Fruit fly (Drosophila melanogaster) whole organism, embryonic: ENCODE results near the gene CG17470.

Experiments
- Ada2b ChIP-seq: fragments of 200-800 bp; sonication (Bioruptor generic); IDR thresholded peaks from 2 replicates; pipeline ENCODE4 v1.3.6; 2022; ENCODE audit warnings: missing biosample characterization, missing genetic modification characterization
- Awh ChIP-seq: fragments of 200-800 bp; sonication (Bioruptor generic); IDR thresholded peaks from 2 replicates; pipeline ENCODE4, ENCODE4 v1.3.6; 2022; ENCODE audit warnings: missing biosample characterization, missing genetic modification characterization
- BEAF-32 ChIP-seq: fragments of 200-800 bp; sonication (Bioruptor generic); optimal IDR thresholded peaks from 3 replicates; lab custom pipeline; 2017; ENCODE audit warnings: missing biosample characterization, missing genetic modification characterization, mild to moderate bottlenecking, moderate library complexity, missing genetic modification reagents
- CG10274 ChIP-seq: fragments of 200-800 bp; sonication (Bioruptor generic); optimal IDR thresholded peaks from 3 replicates; lab custom pipeline; 2017; ENCODE audit warnings: missing biosample characterization, mild to moderate bottlenecking, missing genetic modification characterization
- CG11085 ChIP-seq: fragments of 200-800 bp; sonication (Bioruptor generic); IDR thresholded peaks from 2 replicates; pipeline ENCODE4 v1.3.6; 2022; ENCODE audit warnings: missing biosample characterization, missing genetic modification characterization
- CG11560 ChIP-seq: fragments of 200-800 bp; sonication (Bioruptor generic); IDR thresholded peaks from 3 replicates; pipeline ENCODE4 v1.3.6; 2022; ENCODE audit warnings: missing biosample characterization, missing genetic modification characterization
- CG12155 ChIP-seq: fragments of 200-800 bp; sonication (Bioruptor generic); optimal IDR thresholded peaks from 3 replicates; lab custom pipeline; 2016; ENCODE audit warnings: missing biosample characterization, missing genetic modification characterization
- CG12769 ChIP-seq: fragments of 200-800 bp; sonication (Bioruptor generic); optimal IDR thresholded peaks from 2 replicates; lab custom pipeline; 2019; ENCODE audit warnings: missing biosample characterization, mild to moderate bottlenecking, missing genetic modification characterization, moderate library complexity
- CG16863 ChIP-seq: fragments of 200-800 bp; sonication (Bioruptor generic); optimal IDR thresholded peaks from 3 replicates; lab custom pipeline; 2016; ENCODE audit warnings: missing biosample characterization, missing genetic modification characterization
- CG17359 ChIP-seq: fragments of 200-800 bp; sonication (Bioruptor generic); optimal IDR thresholded peaks from 3 replicates; lab custom pipeline; 2018; ENCODE audit warnings: missing biosample characterization, mild to moderate bottlenecking, missing genetic modification characterization, moderate library complexity
- CG17612 ChIP-seq: fragments of 200-800 bp; sonication (Bioruptor generic); IDR thresholded peaks from 2 replicates; pipeline ENCODE4 v1.3.6; 2022; ENCODE audit warnings: missing biosample characterization, missing genetic modification characterization
- CG18011 ChIP-seq: fragments of 200-800 bp; sonication (Bioruptor generic); optimal IDR thresholded peaks from 2 replicates; lab custom pipeline; 2017; ENCODE audit warnings: missing biosample characterization, missing genetic modification characterization, mild to moderate bottlenecking, moderate library complexity, missing genotype
- CG32767 ChIP-seq: fragments of 200-800 bp; sonication (Bioruptor generic); IDR thresholded peaks from 2 replicates; pipeline ENCODE4 v1.3.6; 2022; ENCODE audit warnings: missing biosample characterization, missing genetic modification characterization
- CG32772 ChIP-seq: fragments of 200-800 bp; sonication (Bioruptor generic); IDR thresholded peaks from 2 replicates; pipeline ENCODE4 v1.3.6; 2022; ENCODE audit warnings: missing biosample characterization, missing genetic modification characterization
- CG34422 ChIP-seq: fragments of 200-800 bp; sonication (Bioruptor generic); IDR thresholded peaks from 3 replicates; pipeline ENCODE4 v1.3.6; 2022; ENCODE audit warnings: missing biosample characterization, missing genetic modification characterization
- CG3726 ChIP-seq: fragments of 200-800 bp; sonication (Bioruptor generic); IDR thresholded peaks from 3 replicates; pipeline ENCODE4, ENCODE4 v1.3.6; 2022; ENCODE audit warnings: missing biosample characterization, missing genetic modification characterization
- CG6683 ChIP-seq: fragments of 200-800 bp; sonication (Bioruptor generic); optimal IDR thresholded peaks from 2 replicates; lab custom pipeline; 2017; ENCODE audit warnings: missing biosample characterization, mild to moderate bottlenecking, missing genetic modification characterization, missing genetic modification reagents
- CG7372 ChIP-seq: fragments of 200-800 bp; sonication (Bioruptor generic); IDR thresholded peaks from 2 replicates; pipeline ENCODE4 v1.3.6; 2022; ENCODE audit warnings: missing biosample characterization, missing genetic modification characterization
- CG8478 ChIP-seq: fragments of >200 bp; optimal IDR thresholded peaks from 2 replicates; lab custom pipeline; 2018
- CG8944 ChIP-seq: fragments of 200-800 bp; sonication (Bioruptor generic); optimal IDR thresholded peaks from 3 replicates; lab custom pipeline; 2016; ENCODE audit warnings: missing biosample characterization, missing genetic modification characterization
- CG9215 ChIP-seq: fragments of 200-800 bp; sonication (Bioruptor generic); IDR thresholded peaks from 2 replicates; pipeline ENCODE4 v1.3.6; 2022; ENCODE audit warnings: missing biosample characterization, missing genetic modification characterization
- CTCF ChIP-seq: fragments of 200-800 bp; sonication (Bioruptor generic); optimal IDR thresholded peaks from 2 replicates; lab custom pipeline; 2017; ENCODE audit warnings: missing biosample characterization, mild to moderate bottlenecking, missing genetic modification characterization, moderate library complexity
- Dek ChIP-seq: fragments of 200-800 bp; sonication (Bioruptor generic); optimal IDR thresholded peaks from 3 replicates; lab custom pipeline; 2019; ENCODE audit warnings: missing biosample characterization, mild to moderate bottlenecking, missing genetic modification characterization, moderate library complexity
- Dref ChIP-seq: fragments of 200-800 bp; sonication (Bioruptor generic); IDR thresholded peaks from 2 replicates; pipeline ENCODE4 v1.3.6; 2022; ENCODE audit warnings: missing biosample characterization, missing genetic modification characterization
- Ets97D ChIP-seq: fragments of 200-800 bp; sonication (Bioruptor generic); optimal IDR thresholded peaks from 3 replicates; lab custom pipeline; 2016; ENCODE audit warnings: missing biosample characterization, missing genetic modification characterization
- Jarid2 ChIP-seq: fragments of 200-800 bp; sonication (Bioruptor generic); optimal IDR thresholded peaks from 3 replicates; lab custom pipeline; 2017; ENCODE audit warnings: mild to moderate bottlenecking, missing biosample characterization, missing genetic modification reagents, missing genetic modification characterization
- Mad ChIP-seq: fragments of 200-800 bp; sonication (Bioruptor generic); optimal IDR thresholded peaks from 2 replicates; lab custom pipeline; 2016; ENCODE audit warnings: missing biosample characterization, missing genetic modification characterization
- Oaz ChIP-seq: fragments of 200-800 bp; sonication (Bioruptor generic); IDR thresholded peaks from 2 replicates; pipeline ENCODE4 v1.3.6; 2022; ENCODE audit warnings: missing biosample characterization, missing genetic modification characterization
- Oli ChIP-seq: fragments of 200-800 bp; sonication (Bioruptor generic); optimal IDR thresholded peaks from 2 replicates; lab custom pipeline; 2018; ENCODE audit warnings: missing biosample characterization, mild to moderate bottlenecking, missing genetic modification characterization, moderate library complexity
- Ssrp ChIP-seq: fragments of 200-800 bp; sonication (Bioruptor generic); optimal IDR thresholded peaks from 2 replicates; lab custom pipeline; 2018; ENCODE audit warnings: missing biosample characterization, mild to moderate bottlenecking, missing genetic modification characterization, moderate library complexity
- Tbp ChIP-seq: fragments of >200 bp; optimal IDR thresholded peaks from 2 replicates; lab custom pipeline; 2018; ENCODE audit warnings: missing biosample characterization, missing genetic modification characterization
- ac ChIP-seq: fragments of 200-800 bp; sonication (Bioruptor generic); optimal IDR thresholded peaks from 3 replicates; lab custom pipeline; 2017; ENCODE audit warnings: missing biosample characterization, mild to moderate bottlenecking, missing genetic modification characterization
- bbx ChIP-seq: fragments of 200-800 bp; sonication (Bioruptor generic); IDR thresholded peaks from 2 replicates; pipeline ENCODE4 v1.3.6; 2022; ENCODE audit warnings: missing biosample characterization, missing genetic modification characterization; ENCODE audit not compliant: partially characterized antibody
- caup ChIP-seq: fragments of 200-800 bp; sonication (Bioruptor generic); optimal IDR thresholded peaks from 3 replicates; lab custom pipeline; 2017; ENCODE audit warnings: missing biosample characterization, mild to moderate bottlenecking, missing genetic modification characterization, moderate library complexity; ENCODE audit not compliant: severe bottlenecking
- chif ChIP-seq, 2 experiments: fragments of 200-800 bp; sonication (Bioruptor generic); optimal IDR thresholded peaks; 3 replicates each; lab custom pipeline; 2016; ENCODE audit warnings: missing biosample characterization in 2 of 2, missing genetic modification characterization in 2 of 2
- crp ChIP-seq, 2 experiments: fragments of 200-800 bp; sonication (Bioruptor generic); optimal IDR thresholded peaks; 2 replicates in 1 of 2; 3 replicates in 1 of 2; lab custom pipeline; 2017; ENCODE audit warnings: missing biosample characterization in 2 of 2, missing genetic modification characterization in 2 of 2, mild to moderate bottlenecking in 1 of 2, moderate library complexity in 1 of 2
- fd96Cb ChIP-seq: fragments of 200-800 bp; sonication (Bioruptor generic); optimal IDR thresholded peaks from 2 replicates; lab custom pipeline; 2018; ENCODE audit warnings: missing biosample characterization, mild to moderate bottlenecking, missing genetic modification characterization, moderate library complexity
- gem ChIP-seq: fragments of 200-800 bp; sonication (Bioruptor generic); optimal IDR thresholded peaks from 2 replicates; lab custom pipeline; 2019; ENCODE audit warnings: missing biosample characterization, mild to moderate bottlenecking, missing genetic modification characterization, moderate library complexity
- grau ChIP-seq: fragments of 200-800 bp; optimal IDR thresholded peaks from 3 replicates; lab custom pipeline; 2019; ENCODE audit warnings: missing biosample characterization, mild to moderate bottlenecking, missing genetic modification characterization, moderate library complexity
- kah ChIP-seq: fragments of 200-800 bp; sonication (Bioruptor generic); optimal IDR thresholded peaks from 2 replicates; lab custom pipeline; 2018; ENCODE audit warnings: missing biosample characterization, mild to moderate bottlenecking, missing genetic modification characterization
- ken ChIP-seq: fragments of 200-800 bp; sonication (Bioruptor generic); IDR thresholded peaks from 3 replicates; pipeline ENCODE4 v1.3.6; 2022; ENCODE audit warnings: missing biosample characterization, missing genetic modification characterization
- knrl ChIP-seq: fragments of 200-800 bp; sonication (Bioruptor generic); IDR thresholded peaks from 3 replicates; pipeline ENCODE4 v1.3.6; 2022; ENCODE audit warnings: missing biosample characterization, missing genetic modification characterization; ENCODE audit not compliant: partially characterized antibody
- lilli ChIP-seq: fragments of 200-800 bp; sonication (Bioruptor generic); optimal IDR thresholded peaks from 3 replicates; lab custom pipeline; 2016; ENCODE audit warnings: missing biosample characterization, missing genetic modification characterization
- mam ChIP-seq: fragments of 200-800 bp; sonication (Bioruptor generic); optimal IDR thresholded peaks from 3 replicates; lab custom pipeline; 2016; ENCODE audit warnings: missing biosample characterization, missing genetic modification characterization
- p53 ChIP-seq: fragments of 200-800 bp; sonication (Bioruptor generic); optimal IDR thresholded peaks from 2 replicates; lab custom pipeline; 2016; ENCODE audit warnings: missing biosample characterization, missing genetic modification characterization
- phol ChIP-seq: fragments of 200-800 bp; sonication (Bioruptor generic); optimal IDR thresholded peaks from 3 replicates; lab custom pipeline; 2018; ENCODE audit warnings: missing biosample characterization, mild to moderate bottlenecking, missing genetic modification characterization, moderate library complexity
- sens ChIP-seq: fragments of 200-800 bp; sonication (Bioruptor generic); peaks from one replicate; lab custom pipeline; 2016; ENCODE audit warnings: missing biosample characterization, missing genetic modification characterization
- sima ChIP-seq: fragments of 200-800 bp; sonication (Bioruptor generic); optimal IDR thresholded peaks from 2 replicates; lab custom pipeline; 2016; ENCODE audit warnings: missing biosample characterization, missing genetic modification characterization
- sisA ChIP-seq: fragments of 200-800 bp; sonication (Bioruptor generic); IDR thresholded peaks from 2 replicates; pipeline ENCODE4 v1.3.6; 2022; ENCODE audit warnings: missing biosample characterization, missing genetic modification characterization
- slbo ChIP-seq: fragments of 200-800 bp; sonication (Bioruptor generic); IDR thresholded peaks from 2 replicates; pipeline ENCODE4 v1.3.6; 2022; ENCODE audit warnings: missing biosample characterization, missing genetic modification characterization
- tap ChIP-seq: fragments of 200-800 bp; optimal IDR thresholded peaks from 3 replicates; lab custom pipeline; 2019; ENCODE audit warnings: missing biosample characterization, mild to moderate bottlenecking, missing genetic modification characterization, moderate library complexity
- tin ChIP-seq: fragments of 200-800 bp; sonication (Bioruptor generic); optimal IDR thresholded peaks from 3 replicates; lab custom pipeline; 2016; ENCODE audit warnings: missing biosample characterization, missing genetic modification characterization
- trh ChIP-seq: fragments of 200-800 bp; sonication (Bioruptor generic); optimal IDR thresholded peaks from 2 replicates; lab custom pipeline; 2016; ENCODE audit warnings: missing biosample characterization, missing genetic modification characterization

Gene CG17470

dm6 chr2L:20675875-20676274 is 32.8 kb upstream of the CG17470 start, which contains the start of the genes CG31678 and IKKepsilon (continued):
- TF ChIP-seq sima (GFP tag; lab: Kevin White, UChicago) = no peak
- no peak for TF ChIP-seq CG11560
- peak; percentile 91 for TF ChIP-seq knrl (GFP tag; lab: Robert Waterston, UW)
- TF ChIP-seq CG32772 (GFP tag; lab: Robert Waterston, UW) = no peak
- peak; percentile 95 for TF ChIP-seq Dref (GFP tag; lab: Robert Waterston, UW)
- TF ChIP-seq Awh (GFP tag; lab: Robert Waterston, UW) = no peak
- peak; percentile 58 for TF ChIP-seq grau (tag; lab: Kevin White, UChicago)
- TF ChIP-seq CG34422 = peak; percentile 64; the same call in 2 of the 3 replicates
- TF ChIP-seq CG8944 (GFP tag; lab: Kevin White, UChicago) = no peak
- TF ChIP-seq slbo = peak; percentile 70
- TF ChIP-seq CG7372 (GFP tag; lab: Robert Waterston, UW) = no peak
- TF ChIP-seq Oaz (GFP tag; lab: Robert Waterston, UW) = no peak
- no peak for TF ChIP-seq p53
- no peak for TF ChIP-seq kah (GFP tag; lab: Kevin White, UChicago)
- TF ChIP-seq bbx (GFP tag; lab: Robert Waterston, UW) = peak; percentile 87
- no peak for TF ChIP-seq Tbp (GFP tag; lab: Kevin White, UChicago)
- peak; percentile 36 for TF ChIP-seq Mad
- no peak for TF ChIP-seq ac (GFP tag; lab: Kevin White, UChicago)
- TF ChIP-seq CG12769 (tag; lab: Kevin White, UChicago) = no peak
- TF ChIP-seq fd96Cb (tag; lab: Kevin White, UChicago) = no peak
- no peak for TF ChIP-seq Oli
- TF ChIP-seq CG16863 (GFP tag; lab: Kevin White, UChicago) = no peak
- no peak for TF ChIP-seq CG32767 (GFP tag; lab: Robert Waterston, UW)
- no peak for TF ChIP-seq sisA
- no peak for TF ChIP-seq CG18011 (GFP tag; lab: Kevin White, UChicago)
- no peak for TF ChIP-seq CG9215 (GFP tag; lab: Robert Waterston, UW)
- no peak for TF ChIP-seq CTCF
- no peak for TF ChIP-seq caup
- TF ChIP-seq tin = peak; percentile 9
- TF ChIP-seq Ets97D = peak; percentile 26
- no peak for TF ChIP-seq CG17359
- peak; percentile 6 for TF ChIP-seq CG12155 (GFP tag; lab: Kevin White, UChicago)
- TF ChIP-seq gem (tag; lab: Kevin White, UChicago) = no peak
- TF ChIP-seq ken (GFP tag; lab: Robert Waterston, UW) = no peak
- TF ChIP-seq mam = peak; percentile 10
- peak; percentile 30 for TF ChIP-seq sens (GFP tag; lab: Kevin White, UChicago)
- no peak for TF ChIP-seq tap (tag; lab: Kevin White, UChicago)
- no peak for TF ChIP-seq Dek (tag; lab: Kevin White, UChicago)
- TF ChIP-seq CG3726 (GFP tag; lab: Robert Waterston, UW) = no peak
- TF ChIP-seq CG10274 (GFP tag; lab: Kevin White, UChicago) = no peak
- no peak for TF ChIP-seq CG8478 (lab: Kevin White, UChicago)
- no peak for TF ChIP-seq CG17612 (GFP tag; lab: Robert Waterston, UW)
- TF ChIP-seq CG6683 = no peak
- peak; percentile 44 for TF ChIP-seq lilli (GFP tag; lab: Kevin White, UChicago)
- TF ChIP-seq chif (GFP tag; optimal IDR thresholded peaks at IDR 0.05; lab: Kevin White, UChicago) = no peak
- TF ChIP-seq CG11085 (GFP tag; lab: Robert Waterston, UW) = no peak
- TF ChIP-seq trh (GFP tag; lab: Kevin White, UChicago) = no peak
- peak; percentile 52 for TF ChIP-seq phol
- peak; percentile 17; the same call in 1 of the 2 replicates for TF ChIP-seq Ada2b (GFP tag; lab: Robert Waterston, UW)
- peak in 1 of 2 experiments; percentile 23 for TF ChIP-seq crp (GFP tag; optimal IDR thresholded peaks at IDR 0.05; lab: Kevin White, UChicago)
- TF ChIP-seq Ssrp = no peak
- peak; percentile 85 for TF ChIP-seq BEAF-32 (GFP tag; lab: Kevin White, UChicago)
- no peak for TF ChIP-seq Jarid2 (GFP tag; lab: Kevin White, UChicago)
